Fruit fly (Drosophila melanogaster) whole organism, wandering third instar larva: Measurements from ENCODE around the gene Rpt4R.

ENCODE experiments used
- Abd-B ChIP-seq: fragments of >200 bp; optimal IDR thresholded peaks from 2 replicates; lab custom pipeline; 2017; ENCODE audit warnings: missing biosample characterization, missing genetic modification characterization
- Jra ChIP-seq: sonication (Bioruptor generic); optimal IDR thresholded peaks from 2 replicates; lab custom pipeline; 2016; ENCODE audit warnings: missing biosample characterization, missing genetic modification characterization
- dl ChIP-seq, 2 experiments: fragments of 175-275, 200-275 bp in 1 of 2; fragments of 200-275 bp in 1 of 2; sonication (Bioruptor generic); optimal IDR thresholded peaks; lab custom pipeline; 2018; ENCODE audit warnings: mild to moderate bottlenecking in 2 of 2, missing biosample characterization in 2 of 2, missing genetic modification characterization in 2 of 2, moderate library complexity in 2 of 2; ENCODE audit not compliant: partially characterized antibody in 2 of 2, insufficient read depth in 1 of 2
- lola ChIP-seq: fragments of >200 bp; optimal IDR thresholded peaks from 2 replicates; lab custom pipeline; 2017; ENCODE audit warnings: missing biosample characterization, missing genetic modification characterization
- pan ChIP-seq: fragments of >200 bp; optimal IDR thresholded peaks from 2 replicates; lab custom pipeline; 2017
- psq ChIP-seq: fragments of 200-800 bp; sonication (Bioruptor generic); optimal IDR thresholded peaks from 3 replicates; lab custom pipeline; 2017; ENCODE audit warnings: missing biosample characterization, mild to moderate bottlenecking, missing genetic modification characterization, moderate library complexity
- usp ChIP-seq: fragments of >200 bp; optimal IDR thresholded peaks from 2 replicates; lab custom pipeline; 2017; ENCODE audit warnings: missing biosample characterization, missing genetic modification characterization

dm6 chr3L:11937270-11937669 lies 4.4 kb upstream of the Rpt4R start:
- TF ChIP-seq psq (no peak), Jra (GFP tag; lab: Kevin White, UChicago) (no peak), lola (no peak), usp (GFP tag; lab: Kevin White, UChicago) (no peak), dl (GFP tag; optimal IDR thresholded peaks at IDR 0.05; lab: Kevin White, UChicago; ENCODE audit: insufficient read depth in 1 of 2, partially characterized antibody in 2 of 2) (no peak), pan (lab: Kevin White, UChicago) (no peak), Abd-B (GFP tag; lab: Kevin White, UChicago) (no peak)
